Worm (Caenorhabditis elegans) whole organism, L1 larva: ENCODE results near the gene F35D11.4.
A peak's percentile ranks its signal among the peaks of the same experiment; 100 is the strongest.

ENCODE experiments used
- C04F5.9 ChIP-seq: sonication (generic microtip); optimal IDR thresholded peaks from 2 replicates; lab custom pipeline; 2016; ENCODE audit warnings: missing genetic modification characterization, missing compliant biosample characterization
- ama-1 ChIP-seq: fragments of 150-350 bp; optimal IDR thresholded peaks from 2 replicates; lab custom pipeline; 2014
- ceh-82 ChIP-seq, 3 experiments: fragments of 150-350 bp in 1 of 3; sonication (generic microtip) in 2 of 3; optimal IDR thresholded peaks; 2 replicates each; lab custom pipeline; 2014 to 2017; ENCODE audit warnings: missing biosample characterization in 3 of 3, missing genetic modification characterization in 3 of 3
- ces-1 ChIP-seq: fragments of 150-350 bp; optimal IDR thresholded peaks from 2 replicates; lab custom pipeline; 2014; ENCODE audit warnings: missing biosample characterization, missing genetic modification reagents, missing genetic modification characterization
- dpl-1 ChIP-seq, 3 experiments: fragments of 150-350 bp in 2 of 3; sonication (generic microtip) in 1 of 3; optimal IDR thresholded peaks; 2 replicates each; lab custom pipeline; 2014 to 2017; ENCODE audit warnings: missing biosample characterization in 3 of 3, missing genetic modification characterization in 3 of 3, missing genetic modification reagents in 3 of 3
- efl-1 ChIP-seq, 4 experiments: fragments of 150-350 bp; optimal IDR thresholded peaks in 3 of 4; peaks in 1 of 4; 1 replicate in 1 of 4; 2 replicates in 3 of 4; lab custom pipeline; 2014; ENCODE audit warnings: missing biosample characterization in 2 of 4, missing genetic modification characterization in 2 of 4, missing genetic modification reagents in 2 of 4
- efl-3 ChIP-seq: fragments of 200-800 bp; sonication (Bioruptor generic); optimal IDR thresholded peaks from 2 replicates; lab custom pipeline; 2018; ENCODE audit warnings: mild to moderate bottlenecking, missing genetic modification characterization, missing compliant biosample characterization
- egl-13 ChIP-seq: sonication (generic microtip); optimal IDR thresholded peaks from 2 replicates; lab custom pipeline; 2016; ENCODE audit warnings: missing genotype, missing genetic modification reagents, missing genetic modification characterization, missing compliant biosample characterization
- elt-2 ChIP-seq: sonication (generic microtip); optimal IDR thresholded peaks from 2 replicates; lab custom pipeline; 2016; ENCODE audit warnings: missing genetic modification characterization, mild to moderate bottlenecking, inconsistent platforms, missing compliant biosample characterization, missing genetic modification reagents
- fkh-10 ChIP-seq: sonication (generic microtip); optimal IDR thresholded peaks from 2 replicates; lab custom pipeline; 2017; ENCODE audit warnings: missing biosample characterization, missing genetic modification reagents, missing genetic modification characterization
- fkh-4 ChIP-seq: sonication (generic microtip); optimal IDR thresholded peaks from 2 replicates; lab custom pipeline; 2016; ENCODE audit warnings: missing compliant biosample characterization, missing genetic modification characterization, borderline replicate concordance
- hlh-17 ChIP-seq: fragments of 200-800 bp; sonication (Bioruptor generic); optimal IDR thresholded peaks from 2 replicates; lab custom pipeline; 2018; ENCODE audit warnings: missing genetic modification characterization, mild to moderate bottlenecking, missing compliant biosample characterization, moderate library complexity, borderline replicate concordance
- isw-1 ChIP-seq: fragments of 200-800 bp; sonication (Bioruptor generic); IDR thresholded peaks from 2 replicates; pipeline ENCODE4 v1.3.6; 2022; ENCODE audit warnings: missing genetic modification characterization, missing compliant biosample characterization
- lin-14 ChIP-seq: fragments of 200-800 bp; sonication (Bioruptor generic); optimal IDR thresholded peaks from 2 replicates; lab custom pipeline; 2018; ENCODE audit warnings: mild to moderate bottlenecking, missing genetic modification characterization, moderate library complexity, missing compliant biosample characterization
- lin-35 ChIP-seq, 2 experiments: fragments of 150-350 bp; optimal IDR thresholded peaks; 2 replicates each; lab custom pipeline; 2014; ENCODE audit warnings: missing biosample characterization in 2 of 2, missing genetic modification characterization in 2 of 2, missing genetic modification reagents in 2 of 2
- lir-3 ChIP-seq: sonication (generic microtip); optimal IDR thresholded peaks from 2 replicates; lab custom pipeline; 2016; ENCODE audit warnings: mild to moderate bottlenecking, missing genetic modification characterization, moderate library complexity, missing compliant biosample characterization; ENCODE audit not compliant: poor library complexity
- lsy-2 ChIP-seq, 2 experiments: fragments of 150-350 bp; optimal IDR thresholded peaks; 2 replicates each; lab custom pipeline; 2014; ENCODE audit warnings: missing biosample characterization in 2 of 2, missing genetic modification characterization in 2 of 2
- mdl-1 ChIP-seq, 2 experiments: fragments of 150-350 bp; optimal IDR thresholded peaks; 2 replicates each; lab custom pipeline; 2014 to 2017; ENCODE audit warnings: missing biosample characterization in 2 of 2, missing genetic modification characterization in 2 of 2, inconsistent platforms in 1 of 2
- nhr-12 ChIP-seq: sonication (generic microtip); optimal IDR thresholded peaks from 2 replicates; lab custom pipeline; 2017; ENCODE audit warnings: missing biosample characterization, missing genetic modification characterization
- nhr-71 ChIP-seq: sonication (generic microtip); optimal IDR thresholded peaks from 2 replicates; lab custom pipeline; 2016; ENCODE audit warnings: mild to moderate bottlenecking, missing genetic modification characterization, moderate library complexity, missing compliant biosample characterization
- nhr-85 ChIP-seq: sonication (generic microtip); peaks from one replicate; lab custom pipeline; 2016; ENCODE audit warnings: missing genetic modification characterization, inconsistent platforms, missing compliant biosample characterization
- nhr-90 ChIP-seq: sonication (generic microtip); optimal IDR thresholded peaks from 2 replicates; lab custom pipeline; 2016; ENCODE audit warnings: mild to moderate bottlenecking, missing genetic modification characterization, missing compliant biosample characterization; ENCODE audit not compliant: poor library complexity
- pag-3 ChIP-seq: sonication (generic microtip); optimal IDR thresholded peaks from 2 replicates; lab custom pipeline; 2017; ENCODE audit warnings: missing genetic modification characterization, mild to moderate bottlenecking, missing compliant biosample characterization, antibody characterized with exemption, borderline replicate concordance; ENCODE audit not compliant: insufficient read depth
- pax-3 ChIP-seq: fragments of 200-800 bp; sonication (Bioruptor generic); optimal IDR thresholded peaks from 2 replicates; lab custom pipeline; 2018; ENCODE audit warnings: mild to moderate bottlenecking, missing genetic modification characterization, moderate library complexity, missing compliant biosample characterization
- snpc-4 ChIP-seq: fragments of 150-350 bp; optimal IDR thresholded peaks from 2 replicates; lab custom pipeline; 2014; ENCODE audit warnings: missing biosample characterization, missing genetic modification characterization
- sox-4 ChIP-seq: sonication (generic microtip); optimal IDR thresholded peaks from 2 replicates; lab custom pipeline; 2016; ENCODE audit warnings: missing genetic modification characterization, missing compliant biosample characterization
- unc-130 ChIP-seq: fragments of 150-350 bp; optimal IDR thresholded peaks from 2 replicates; lab custom pipeline; 2017; ENCODE audit warnings: missing biosample characterization, missing genetic modification characterization, inconsistent platforms
- unc-62 ChIP-seq: fragments of 150-350 bp; optimal IDR thresholded peaks from 2 replicates; lab custom pipeline; 2014; ENCODE audit warnings: missing biosample characterization, missing genetic modification reagents, missing genetic modification characterization

The F35D11.4 gene

ce11 chrII:4600276-4600675, 3.0 kb upstream of the F35D11.4 start (continued):
- TF ChIP-seq egl-13 (tag; lab: Kevin White, UChicago) (no peak), lin-35 (GFP tag; optimal IDR thresholded peaks at IDR 0.05; lab: Kevin White, UChicago) (no peak), ceh-82 (tag; optimal IDR thresholded peaks at IDR 0.05; lab: Kevin White, UChicago) (no peak), fkh-4 (tag; lab: Kevin White, UChicago) (no peak), sox-4 (no peak), mdl-1 (tag; optimal IDR thresholded peaks at IDR 0.05; lab: Kevin White, UChicago) (no peak), dpl-1 (GFP tag; optimal IDR thresholded peaks at IDR 0.05; lab: Kevin White, UChicago) (no peak), isw-1 (GFP tag; lab: Robert Waterston, UW) (no peak)

DNA sequence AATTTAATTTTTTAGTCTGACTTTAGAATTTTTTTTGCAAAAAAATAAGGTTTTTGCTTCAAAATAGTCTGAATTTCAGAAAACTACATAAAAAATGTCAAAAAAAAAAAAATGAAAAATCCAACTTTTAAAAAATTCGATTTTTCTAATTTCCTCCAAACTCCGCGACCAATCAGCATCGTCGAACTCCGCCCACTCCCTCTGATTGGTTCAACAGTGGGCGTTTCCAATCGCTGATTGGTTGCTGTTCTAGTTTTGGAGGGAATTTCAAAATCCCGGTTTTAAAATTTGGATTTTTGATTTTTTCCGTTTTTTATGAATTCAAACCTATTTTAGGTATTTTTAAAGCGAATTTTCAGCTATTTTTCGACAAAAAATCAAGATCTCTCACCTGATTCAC, 2.4 kb upstream of the F35D11.4 start:
- TF ChIP-seq nhr-85 (tag; lab: Kevin White, UChicago), result no peak
- TF ChIP-seq nhr-90 (tag; lab: Kevin White, UChicago), result no peak
- TF ChIP-seq efl-1 (optimal IDR thresholded peaks at IDR 0.05; lab: Kevin White, UChicago), result no peak
- peak in 1 of 2 experiments; percentile 11 for TF ChIP-seq efl-1 (GFP tag; optimal IDR thresholded peaks at IDR 0.05 in 1 of 2; lab: Kevin White, UChicago)

ce11 chrII:4601256-4601655, 2.0 kb upstream of the F35D11.4 start, which contains the start of gene ipla-1:
Gene ipla-1 (minus strand): TSS chrII:4601356.
- TF ChIP-seq ama-1 (lab: Kevin White, UChicago) (no peak), pag-3 (tag; lab: Kevin White, UChicago) (no peak), nhr-90 (tag; lab: Kevin White, UChicago) (no peak), unc-130 (tag; lab: Kevin White, UChicago) (no peak)

DNA sequence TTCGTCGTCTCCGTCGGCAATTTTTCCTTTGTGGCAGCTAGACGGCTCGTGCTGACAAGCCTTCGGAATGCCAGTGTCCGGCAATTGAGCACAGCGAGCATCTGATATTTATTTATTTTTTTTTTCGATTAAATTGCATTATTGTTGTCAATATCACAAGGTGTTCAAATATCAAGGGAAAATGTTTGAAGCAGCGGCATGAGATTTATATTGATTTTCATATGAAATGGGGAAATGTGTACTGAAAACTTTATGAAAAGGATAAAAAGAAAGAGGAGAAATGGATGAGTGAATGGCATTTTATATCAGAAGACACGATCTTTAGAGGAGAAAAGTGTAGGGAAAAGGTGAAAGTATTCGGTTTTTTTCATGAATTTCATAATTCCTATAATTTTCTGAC, 694 bp upstream of the F35D11.4 start, which contains the start of gene coa-3:
coa-3 (minus strand) TSS at position 101 of the 400 bp plus-strand sequence.
- TF ChIP-seq efl-1 (optimal IDR thresholded peaks at IDR 0.05; lab: Kevin White, UChicago), result no peak
- TF ChIP-seq efl-1 (GFP tag; optimal IDR thresholded peaks at IDR 0.05 in 1 of 2; lab: Kevin White, UChicago), result peak in 1 of 2 experiments; percentile 89
- no peak for TF ChIP-seq lir-3 (tag; lab: Kevin White, UChicago)

DNA sequence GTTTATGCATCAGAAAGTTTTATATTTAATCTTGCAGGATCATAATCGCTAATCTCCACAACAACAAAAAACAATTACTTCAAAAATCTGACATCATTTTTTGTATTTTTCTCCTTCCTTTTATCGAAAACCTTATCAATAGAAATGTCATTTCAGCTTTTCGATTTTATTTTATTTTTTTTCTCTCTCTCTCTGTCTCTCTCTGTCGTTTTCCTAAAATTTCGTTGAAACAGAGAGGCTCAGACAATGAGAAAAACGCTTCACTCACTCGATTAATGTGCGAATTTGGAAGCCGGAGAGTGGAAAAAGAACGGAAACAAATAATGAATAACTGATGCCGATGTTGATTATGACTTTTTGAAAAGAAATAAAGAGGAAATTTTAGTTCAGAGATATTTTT, 922 bp downstream of the F35D11.4 start:
- TF ChIP-seq dpl-1 (GFP tag; optimal IDR thresholded peaks at IDR 0.05; lab: Kevin White, UChicago) (no peak), elt-2 (tag; lab: Kevin White, UChicago) (peak; percentile 84), hlh-17 (GFP tag; lab: Kevin White, UChicago) (no peak), nhr-71 (tag; lab: Kevin White, UChicago) (peak; percentile 17), nhr-12 (no peak), efl-3 (GFP tag; lab: Kevin White, UChicago) (no peak), snpc-4 (no peak), lin-14 (GFP tag; lab: Kevin White, UChicago) (peak; percentile 36), lin-35 (GFP tag; optimal IDR thresholded peaks at IDR 0.05; lab: Kevin White, UChicago) (peak in 1 of 2 experiments; percentile 37), pax-3 (no peak), efl-1 (optimal IDR thresholded peaks at IDR 0.05; lab: Kevin White, UChicago) (peak in 1 of 2 experiments; percentile 9), efl-1 (GFP tag; optimal IDR thresholded peaks at IDR 0.05 in 1 of 2; lab: Kevin White, UChicago) (peak in 1 of 2 experiments; percentile 58), unc-62 (GFP tag; lab: Kevin White, UChicago) (no peak)

DNA sequence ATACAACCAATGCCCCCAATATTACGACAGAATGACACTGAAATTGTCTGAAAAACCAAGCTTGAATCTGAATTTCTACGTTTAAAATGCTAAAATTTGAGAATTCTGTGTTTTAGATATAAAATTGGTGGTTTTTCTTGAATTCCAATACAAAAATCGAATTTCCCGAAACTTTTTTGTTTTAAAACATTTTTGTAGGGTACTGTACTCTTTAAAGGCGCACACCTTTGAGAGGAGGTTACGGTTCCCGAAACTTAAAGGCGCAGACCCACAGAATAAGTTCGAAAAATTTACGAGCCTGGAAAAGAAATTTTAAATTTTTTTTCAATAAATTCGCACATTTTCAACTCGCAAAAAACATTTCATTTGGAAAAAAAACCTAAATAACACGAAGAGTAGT, 1.5 kb downstream of the F35D11.4 start:
- TF ChIP-seq C04F5.9 (no peak), efl-1 (optimal IDR thresholded peaks at IDR 0.05; lab: Kevin White, UChicago) (no peak), efl-1 (GFP tag; optimal IDR thresholded peaks at IDR 0.05 in 1 of 2; lab: Kevin White, UChicago) (peak in 1 of 2 experiments; percentile 72)

DNA sequence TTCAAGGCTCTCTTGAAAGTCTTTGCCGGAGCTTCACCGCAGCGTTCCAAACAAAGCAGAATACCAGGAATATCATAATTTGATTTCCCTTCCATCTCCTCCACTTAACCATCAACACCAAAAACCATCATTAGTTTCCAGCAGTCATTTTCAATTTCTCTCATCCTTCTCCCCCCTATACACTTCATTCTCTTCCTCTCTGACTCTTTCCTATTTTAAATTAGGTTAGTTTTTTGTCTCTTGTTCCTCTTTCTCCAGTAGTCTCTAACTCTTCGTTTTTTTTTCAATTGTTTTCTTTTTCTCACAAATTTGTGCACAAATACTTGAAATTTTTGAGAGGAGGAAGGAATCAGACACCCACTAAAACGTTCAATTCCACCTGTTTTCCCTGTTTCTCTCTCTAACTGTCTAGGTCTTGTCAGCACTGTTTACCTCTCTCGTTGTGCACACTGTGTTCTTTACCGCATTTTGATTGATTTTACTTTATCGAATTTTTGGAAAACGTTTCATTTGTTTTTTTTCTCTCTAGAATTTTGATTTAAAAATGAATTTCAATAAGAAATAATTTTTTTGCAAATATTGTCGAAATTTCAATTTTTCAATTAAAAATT, 3.6 kb downstream of the F35D11.4 start:
- TF ChIP-seq pax-3 (no peak), lin-14 (GFP tag; lab: Kevin White, UChicago) (peak; percentile 66), dpl-1 (GFP tag; optimal IDR thresholded peaks at IDR 0.05; lab: Kevin White, UChicago) (peak in 1 of 3 experiments; percentile 5), efl-1 (optimal IDR thresholded peaks at IDR 0.05; lab: Kevin White, UChicago) (peak in 1 of 2 experiments; percentile 7), efl-1 (GFP tag; optimal IDR thresholded peaks at IDR 0.05 in 1 of 2; lab: Kevin White, UChicago) (no peak), nhr-85 (tag; lab: Kevin White, UChicago) (peak; percentile 31), fkh-10 (GFP tag; lab: Kevin White, UChicago) (peak; percentile 41), lsy-2 (tag; optimal IDR thresholded peaks at IDR 0.05; lab: Kevin White, UChicago) (no peak), ces-1 (GFP tag; lab: Kevin White, UChicago) (peak; percentile 65)
